Fruit fly (Drosophila melanogaster): ENCODE measurements around the gene lcs.

lcs gene

dm6 chrX:21375595-21376047 lies 21.5 kb downstream of the lcs start (continued):
- peak; percentile 48 for TF ChIP-seq Ets96B (tag; optimal IDR thresholded peaks at IDR 0.05)
- peak; percentile 37 for TF ChIP-seq CG6854 (GFP tag; optimal IDR thresholded peaks at IDR 0.05)
- TF ChIP-seq acj6 (GFP tag; optimal IDR thresholded peaks at IDR 0.05): peak; percentile 58
- peak; percentile 30 for TF ChIP-seq Hr4 (GFP tag; optimal IDR thresholded peaks at IDR 0.05)
- no peak for TF ChIP-seq fkh (GFP tag; optimal IDR thresholded peaks at IDR 0.05)
- TF ChIP-seq Gug (GFP tag; IDR thresholded peaks at IDR 0.05): no peak
- TF ChIP-seq fd85E (GFP tag; optimal IDR thresholded peaks at IDR 0.05): no peak
- peak; percentile 78 for TF ChIP-seq CG32006 (GFP tag; optimal IDR thresholded peaks at IDR 0.05)
- peak; percentile 28 for TF ChIP-seq CG6808 (GFP tag; optimal IDR thresholded peaks at IDR 0.05)
- TF ChIP-seq topi (GFP tag; optimal IDR thresholded peaks at IDR 0.05): peak; percentile 17
- peak; percentile 1 for TF ChIP-seq Eip93F (GFP tag; optimal IDR thresholded peaks at IDR 0.05)
- no peak for TF ChIP-seq Eip75B (GFP tag; optimal IDR thresholded peaks at IDR 0.05)
- TF ChIP-seq spab (GFP tag; optimal IDR thresholded peaks at IDR 0.05): peak; percentile 8

dm6 chrX:21373659-21374426 lies 23.3 kb downstream of the lcs start, which contains the start of gene slgA:
slgA (plus strand) TSS chrX:21374002.
- TF ChIP-seq eg (GFP tag; IDR thresholded peaks at IDR 0.05) (0 out of 3 replicates have a peak, but pooled peaks have one; percentile 12), CG8632 (GFP tag; optimal IDR thresholded peaks at IDR 0.05) (no peak), Eip93F (GFP tag; optimal IDR thresholded peaks at IDR 0.05) (no peak), ss (GFP tag; optimal IDR thresholded peaks at IDR 0.05) (no peak), Gug (GFP tag; IDR thresholded peaks at IDR 0.05) (no peak), CG8319 (GFP tag; optimal IDR thresholded peaks at IDR 0.05) (peak; percentile 11), CG11762 (GFP tag; optimal IDR thresholded peaks at IDR 0.05; ENCODE audit: insufficient read depth) (no peak), CG34406 (GFP tag; optimal IDR thresholded peaks at IDR 0.05) (no peak), Eip75B (GFP tag; optimal IDR thresholded peaks at IDR 0.05) (peak; percentile 9), Lpt (GFP tag; optimal IDR thresholded peaks at IDR 0.05) (no peak), CG6808 (GFP tag; optimal IDR thresholded peaks at IDR 0.05) (no peak), Sox14 (GFP tag; optimal IDR thresholded peaks at IDR 0.05) (peak; percentile 40), Hr4 (GFP tag; optimal IDR thresholded peaks at IDR 0.05) (no peak), Met (GFP tag; optimal IDR thresholded peaks at IDR 0.05) (peak; percentile 29), spab (GFP tag; optimal IDR thresholded peaks at IDR 0.05) (no peak), CG4318 (GFP tag; optimal IDR thresholded peaks at IDR 0.05) (no peak), CG31627 (GFP tag; optimal IDR thresholded peaks at IDR 0.05) (peak; percentile 45), Blimp-1 (GFP tag; optimal IDR thresholded peaks at IDR 0.05) (no peak), pdm3 (GFP tag; optimal IDR thresholded peaks at IDR 0.05) (no peak), salr (GFP tag; optimal IDR thresholded peaks at IDR 0.05) (no peak), CG10669 (GFP tag; optimal IDR thresholded peaks at IDR 0.05) (peak; percentile 4), Hr39 (GFP tag; optimal IDR thresholded peaks at IDR 0.05) (peak; percentile 36), Smox (GFP tag; optimal IDR thresholded peaks at IDR 0.05) (no peak), dac (GFP tag; optimal IDR thresholded peaks at IDR 0.05) (no peak), acj6 (GFP tag; optimal IDR thresholded peaks at IDR 0.05) (no peak), achi (GFP tag; optimal IDR thresholded peaks at IDR 0.05) (no peak), CG8119 (GFP tag; IDR thresholded peaks at IDR 0.05) (no peak), svp (GFP tag) (no peak), CG32006 (GFP tag; optimal IDR thresholded peaks at IDR 0.05) (no peak), fd85E (GFP tag; optimal IDR thresholded peaks at IDR 0.05) (no peak), lz (GFP tag; optimal IDR thresholded peaks at IDR 0.05) (peak; percentile 31), Hr38 (GFP tag; optimal IDR thresholded peaks at IDR 0.05) (no peak), CG3032 (tag; optimal IDR thresholded peaks at IDR 0.05) (no peak), Ets21C (GFP tag; optimal IDR thresholded peaks at IDR 0.05) (no peak), dsx (GFP tag; optimal IDR thresholded peaks at IDR 0.05; ENCODE audit: poor library complexity, severe bottlenecking) (no peak), CG10631 (GFP tag; optimal IDR thresholded peaks at IDR 0.05) (peak; percentile 26), CG15336 (GFP tag; IDR thresholded peaks at IDR 0.05) (peak; percentile 6; the same call in 1 of the 2 replicates), OdsH (GFP tag; optimal IDR thresholded peaks at IDR 0.05) (no peak), CG3919 (GFP tag; optimal IDR thresholded peaks at IDR 0.05) (peak; percentile 7), CG9139 (GFP tag; optimal IDR thresholded peaks at IDR 0.05) (no peak), fkh (GFP tag; optimal IDR thresholded peaks at IDR 0.05) (no peak), topi (GFP tag; optimal IDR thresholded peaks at IDR 0.05) (peak; percentile 39), CG11902 (GFP tag; optimal IDR thresholded peaks at IDR 0.05) (peak; percentile 8), CG6163 (GFP tag; IDR thresholded peaks at IDR 0.05) (no peak), net (GFP tag; optimal IDR thresholded peaks at IDR 0.05) (no peak)

All from whole organism, prepupa.